Fruit fly (Drosophila melanogaster) whole organism, adult: ENCODE results near the gene Ank2.

Source experiments
- CG11617 ChIP-seq: fragments of 200-800 bp; sonication (Bioruptor generic); optimal IDR thresholded peaks from 2 replicates; lab custom pipeline; 2017; ENCODE audit warnings: mild to moderate bottlenecking, missing biosample characterization, missing genetic modification reagents, missing genetic modification characterization
- CG14711 ChIP-seq: fragments of 200-800 bp; sonication (Bioruptor generic); optimal IDR thresholded peaks from 2 replicates; lab custom pipeline; 2018; ENCODE audit warnings: missing biosample characterization, mild to moderate bottlenecking, missing genetic modification characterization, moderate library complexity
- CG33017 ChIP-seq: fragments of 200-800 bp; sonication (Bioruptor generic); optimal IDR thresholded peaks from 2 replicates; lab custom pipeline; 2018; ENCODE audit warnings: missing biosample characterization, mild to moderate bottlenecking, missing genetic modification characterization, moderate library complexity
- CG5204 ChIP-seq: fragments of 200-800 bp; sonication (Bioruptor generic); optimal IDR thresholded peaks from 2 replicates; lab custom pipeline; 2016; ENCODE audit warnings: missing biosample characterization, missing genetic modification characterization
- CG7045 ChIP-seq: fragments of 200-800 bp; sonication (Bioruptor generic); optimal IDR thresholded peaks from 2 replicates; lab custom pipeline; 2017; ENCODE audit warnings: missing biosample characterization, mild to moderate bottlenecking, missing genetic modification characterization
- CG7101 ChIP-seq: fragments of 200-800 bp; sonication (Bioruptor generic); optimal IDR thresholded peaks from 2 replicates; lab custom pipeline; 2018; ENCODE audit warnings: missing biosample characterization, mild to moderate bottlenecking, missing genetic modification characterization, moderate library complexity
- Clk ChIP-seq: fragments of 200-800 bp; sonication (Bioruptor generic); optimal IDR thresholded peaks from 2 replicates; lab custom pipeline; 2017; ENCODE audit warnings: missing biosample characterization, missing genetic modification characterization
- Hr96 ChIP-seq: fragments of 200-800 bp; sonication (Bioruptor generic); optimal IDR thresholded peaks from 2 replicates; lab custom pipeline; 2016; ENCODE audit warnings: missing biosample characterization, missing genetic modification characterization
- Mnt ChIP-seq: fragments of 200-800 bp; sonication (Bioruptor generic); optimal IDR thresholded peaks from 2 replicates; lab custom pipeline; 2016; ENCODE audit warnings: missing biosample characterization, mild to moderate bottlenecking, missing genetic modification characterization
- bab1 ChIP-seq: fragments of 200-800 bp; sonication (Bioruptor generic); optimal IDR thresholded peaks from 3 replicates; lab custom pipeline; 2019; ENCODE audit warnings: missing biosample characterization, mild to moderate bottlenecking, missing genetic modification characterization, moderate library complexity
- cic ChIP-seq: fragments of 200-800 bp; sonication (Bioruptor generic); optimal IDR thresholded peaks from 2 replicates; lab custom pipeline; 2017; ENCODE audit warnings: missing biosample characterization, mild to moderate bottlenecking, missing genetic modification characterization, moderate library complexity
- cnc ChIP-seq, 2 experiments: fragments of >200 bp; optimal IDR thresholded peaks; 2 replicates each; lab custom pipeline; 2017

dm6 chr3L:7617436-7617979, 100.7 kb downstream of the Ank2 start:
- TF ChIP-seq Mnt (GFP tag; lab: Kevin White, UChicago) = no peak
- no peak for TF ChIP-seq CG33017 (tag; lab: Kevin White, UChicago)
- TF ChIP-seq cnc (optimal IDR thresholded peaks at IDR 0.05; lab: Kevin White, UChicago) = no peak
- TF ChIP-seq CG14711 (tag; lab: Kevin White, UChicago) = no peak
- TF ChIP-seq Clk (GFP tag; lab: Kevin White, UChicago) = no peak
- no peak for TF ChIP-seq cic (GFP tag; lab: Kevin White, UChicago)
- no peak for TF ChIP-seq CG7045
- no peak for TF ChIP-seq CG7101 (tag; lab: Kevin White, UChicago)
- TF ChIP-seq Hr96 (GFP tag; lab: Kevin White, UChicago) = no peak
- TF ChIP-seq bab1 (GFP tag; lab: Kevin White, UChicago) = no peak
- TF ChIP-seq CG11617 (GFP tag; lab: Kevin White, UChicago) = no peak
- TF ChIP-seq CG5204 = no peak
